Fruit fly (Drosophila melanogaster): Measurements from ENCODE around the gene comm2.

DNA sequence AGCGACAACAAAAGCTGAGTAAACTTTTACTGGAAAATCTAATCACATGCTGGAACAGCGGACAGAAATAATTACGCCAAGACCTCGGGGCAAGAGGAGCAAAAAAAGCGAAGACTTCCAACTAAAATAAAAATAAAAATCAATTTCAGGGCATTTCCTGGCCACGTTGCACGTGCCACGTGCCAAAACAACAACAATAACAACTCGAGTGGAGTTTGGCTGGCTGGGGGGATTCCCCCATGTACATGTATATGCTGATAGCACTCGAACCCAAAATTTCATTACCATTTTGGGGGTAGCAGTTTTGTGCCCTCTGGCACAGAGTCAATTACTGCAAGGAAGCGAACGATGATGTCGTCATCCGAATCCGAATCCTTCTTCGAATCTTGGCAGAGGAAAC lies 37.1 kb downstream of the comm2 start:
- no peak for TF ChIP-seq CG8478 (optimal IDR thresholded peaks at IDR 0.05)
- no peak for TF ChIP-seq Hand (GFP tag; optimal IDR thresholded peaks at IDR 0.05)
- TF ChIP-seq ttk (GFP tag; IDR thresholded peaks at IDR 0.05) = no peak
- no peak for TF ChIP-seq br (optimal IDR thresholded peaks at IDR 0.05)
- TF ChIP-seq CG6854 (GFP tag; optimal IDR thresholded peaks at IDR 0.05) = no peak
- no peak for TF ChIP-seq zen2 (GFP tag; IDR thresholded peaks at IDR 0.05; ENCODE audit: partially characterized antibody)
- TF ChIP-seq Oli (tag; optimal IDR thresholded peaks at IDR 0.05) = no peak
- TF ChIP-seq C15 (GFP tag; IDR thresholded peaks at IDR 0.05) = no peak
- no peak for TF ChIP-seq Bteb2 (GFP tag; optimal IDR thresholded peaks at IDR 0.05)
- no peak for TF ChIP-seq fd3F (GFP tag; optimal IDR thresholded peaks at IDR 0.05)
